Worm (Caenorhabditis elegans) whole organism, L1 larva: Measurements from ENCODE around the gene max-2.

Experiments
- alr-1 ChIP-seq: fragments of 200-800 bp; sonication (Bioruptor generic); optimal IDR thresholded peaks from 2 replicates; lab custom pipeline; 2018; ENCODE audit warnings: borderline replicate concordance, mild to moderate bottlenecking, missing genetic modification characterization, missing compliant biosample characterization
- aly-2 ChIP-seq: fragments of 150-350 bp; optimal IDR thresholded peaks from 2 replicates; lab custom pipeline; 2014; ENCODE audit warnings: missing biosample characterization, missing genetic modification characterization
- ces-1 ChIP-seq: fragments of 150-350 bp; optimal IDR thresholded peaks from 2 replicates; lab custom pipeline; 2014; ENCODE audit warnings: missing biosample characterization, missing genetic modification reagents, missing genetic modification characterization
- elt-3 ChIP-seq, 6 experiments: fragments of 150-350 bp in 1 of 6; sonication (generic microtip); optimal IDR thresholded peaks; 2 replicates each; lab custom pipeline; 2017 to 2018; ENCODE audit warnings: missing biosample characterization in 6 of 6, missing genetic modification characterization in 6 of 6, inconsistent platforms in 1 of 6
- nhr-76 ChIP-seq: sonication (generic microtip); optimal IDR thresholded peaks from 2 replicates; lab custom pipeline; 2017; ENCODE audit warnings: missing biosample characterization, missing genetic modification characterization
- unc-130 ChIP-seq: fragments of 150-350 bp; optimal IDR thresholded peaks from 2 replicates; lab custom pipeline; 2017; ENCODE audit warnings: missing biosample characterization, missing genetic modification characterization, inconsistent platforms
- unc-62 ChIP-seq: fragments of 150-350 bp; optimal IDR thresholded peaks from 2 replicates; lab custom pipeline; 2014; ENCODE audit warnings: missing biosample characterization, missing genetic modification reagents, missing genetic modification characterization

DNA sequence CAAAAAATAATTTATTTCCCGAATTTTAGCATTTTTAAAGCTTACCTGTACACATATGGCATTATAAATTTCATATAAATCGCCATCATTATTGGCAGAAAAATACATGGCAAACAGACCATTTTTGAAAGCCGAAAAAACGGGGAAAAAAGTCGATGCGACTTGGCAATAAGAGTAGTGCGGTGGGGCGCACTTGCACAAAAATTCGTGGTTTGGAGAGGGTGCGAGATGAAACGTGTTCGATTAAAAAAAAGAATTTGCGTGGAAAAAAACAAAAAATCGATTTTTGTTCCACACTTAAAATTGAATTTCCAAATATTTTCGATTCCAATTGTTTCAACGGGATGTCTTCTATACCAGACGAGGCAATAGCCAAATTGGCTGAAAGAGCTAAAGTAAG lies 11.1 kb upstream of the max-2 start, which contains the start of gene F18A11.3:
- TF ChIP-seq aly-2 (tag; lab: Kevin White, UChicago) (no peak), alr-1 (tag; lab: Kevin White, UChicago) (no peak), nhr-76 (no peak), unc-62 (GFP tag; lab: Kevin White, UChicago) (no peak), unc-130 (tag; lab: Kevin White, UChicago) (peak; percentile 2), ces-1 (GFP tag; lab: Kevin White, UChicago) (no peak), elt-3 (tag; optimal IDR thresholded peaks at IDR 0.05; lab: Kevin White, UChicago) (no peak)
